Worm (Caenorhabditis elegans): ENCODE results near the gene msp-10.

ce11 chrIV:9866865-9867264 lies 29.4 kb downstream of the msp-10 start:
- no peak for TF ChIP-seq sea-2 (GFP tag; optimal IDR thresholded peaks at IDR 0.05)
- TF ChIP-seq ztf-4 (tag; optimal IDR thresholded peaks at IDR 0.05): no peak
- no peak for TF ChIP-seq R02D3.7 (tag; optimal IDR thresholded peaks at IDR 0.05)
- no peak for TF ChIP-seq pha-4 (tag; optimal IDR thresholded peaks at IDR 0.05)
- no peak for TF ChIP-seq ZK546.5 (tag; optimal IDR thresholded peaks at IDR 0.05)
